Fruit fly (Drosophila melanogaster): ENCODE data around the gene mtrm.

The mtrm gene

dm6 chr3L:8449800-8450690, 37.2 kb downstream of the mtrm start, which contains the start of gene Gug (continued):
- TF ChIP-seq sob (GFP tag; IDR thresholded peaks at IDR 0.05) = peak; percentile 24; the same call in 1 of the 2 replicates
- no peak for TF ChIP-seq PHDP (tag; optimal IDR thresholded peaks at IDR 0.05)
- no peak for TF ChIP-seq CG16863 (GFP tag; optimal IDR thresholded peaks at IDR 0.05)
- TF ChIP-seq Atf6 (GFP tag; IDR thresholded peaks at IDR 0.05) = peak; percentile 12; the same call in 1 of the 2 replicates
- TF ChIP-seq NfI (GFP tag; optimal IDR thresholded peaks at IDR 0.05) = no peak
- TF ChIP-seq Mes4 (GFP tag; optimal IDR thresholded peaks at IDR 0.05) = no peak
- no peak for TF ChIP-seq az2 (GFP tag; optimal IDR thresholded peaks at IDR 0.05)
- TF ChIP-seq lmd (GFP tag; IDR thresholded peaks at IDR 0.05) = peak; percentile 19; the same call in 1 of the 2 replicates
- no peak for TF ChIP-seq gt (GFP tag; IDR thresholded peaks at IDR 0.05)
- TF ChIP-seq CG12236 (GFP tag; optimal IDR thresholded peaks at IDR 0.05) = no peak
- no peak for TF ChIP-seq Hmr (GFP tag; optimal IDR thresholded peaks at IDR 0.05)
- TF ChIP-seq gsb-n (tag; optimal IDR thresholded peaks at IDR 0.05) = no peak
- no peak for TF ChIP-seq CG10565 (GFP tag; optimal IDR thresholded peaks at IDR 0.05)
- TF ChIP-seq CG2875 (GFP tag; optimal IDR thresholded peaks at IDR 0.05) = no peak
- no peak for TF ChIP-seq wor (GFP tag; IDR thresholded peaks at IDR 0.05)
- peak; percentile 98 for TF ChIP-seq phol (tag; optimal IDR thresholded peaks at IDR 0.05)
- TF ChIP-seq CG34422 (GFP tag; IDR thresholded peaks at IDR 0.05) = peak; percentile 57; the same call in 2 of the 3 replicates
- no peak for TF ChIP-seq Lim3 (GFP tag; IDR thresholded peaks at IDR 0.05)
- TF ChIP-seq Dbx (GFP tag; IDR thresholded peaks at IDR 0.05) = peak; percentile 13; the same call in 1 of the 3 replicates
- TF ChIP-seq CG31365 (tag; optimal IDR thresholded peaks at IDR 0.05) = no peak
- TF ChIP-seq CG1529 (GFP tag; optimal IDR thresholded peaks at IDR 0.05) = no peak
- TF ChIP-seq bab2 (GFP tag; optimal IDR thresholded peaks at IDR 0.05) = no peak
- no peak for TF ChIP-seq CG2116 (GFP tag; optimal IDR thresholded peaks at IDR 0.05)
- TF ChIP-seq zen (tag; optimal IDR thresholded peaks at IDR 0.05) = peak; percentile 16
- TF ChIP-seq CG10959 (GFP tag; IDR thresholded peaks at IDR 0.05) = no peak
- no peak for TF ChIP-seq tna (GFP tag; IDR thresholded peaks at IDR 0.05; ENCODE audit: partially characterized antibody)
- no peak for TF ChIP-seq CG4328 (GFP tag; optimal IDR thresholded peaks at IDR 0.05)
- peak; percentile 34 for TF ChIP-seq CG33557 (GFP tag; optimal IDR thresholded peaks at IDR 0.05)
- TF ChIP-seq NC2α (GFP tag; optimal IDR thresholded peaks at IDR 0.05) = no peak
- TF ChIP-seq CG12155 (GFP tag; optimal IDR thresholded peaks at IDR 0.05) = no peak
- no peak for TF ChIP-seq so (GFP tag; IDR thresholded peaks at IDR 0.05)
- no peak for TF ChIP-seq esg (GFP tag; conservative IDR thresholded peaks at IDR 0.05)
- TF ChIP-seq CG17385 (GFP tag; optimal IDR thresholded peaks at IDR 0.05) = peak; percentile 96
- no peak for TF ChIP-seq CG7357 (GFP tag; IDR thresholded peaks at IDR 0.05)
- peak; percentile 86 for TF ChIP-seq YL-1 (GFP tag; optimal IDR thresholded peaks at IDR 0.05)
- no peak for TF ChIP-seq CG16815 (GFP tag; optimal IDR thresholded peaks at IDR 0.05)
- no peak for TF ChIP-seq CG14014 (GFP tag; IDR thresholded peaks at IDR 0.05)
- no peak for TF ChIP-seq Doc2 (GFP tag; IDR thresholded peaks at IDR 0.05)
- TF ChIP-seq CG4424 (GFP tag; optimal IDR thresholded peaks at IDR 0.05) = no peak
- no peak for TF ChIP-seq CG4854 (GFP tag; optimal IDR thresholded peaks at IDR 0.05)
- peak; percentile 84 for TF ChIP-seq CG15479 (GFP tag; optimal IDR thresholded peaks at IDR 0.05)
- TF ChIP-seq CG2199 (GFP tag; IDR thresholded peaks at IDR 0.05) = 0 out of 3 replicates have a peak, but pooled peaks have one; percentile 19
- TF ChIP-seq Side (GFP tag; optimal IDR thresholded peaks at IDR 0.05) = no peak
- no peak for TF ChIP-seq eyg (GFP tag; optimal IDR thresholded peaks at IDR 0.05)
- no peak; the same call in 2 of the 3 replicates for TF ChIP-seq dysf (GFP tag; IDR thresholded peaks at IDR 0.05)
- TF ChIP-seq nerfin-2 (GFP tag; IDR thresholded peaks at IDR 0.05; ENCODE audit: partially characterized antibody) = no peak
- 0 out of 3 replicates have a peak, but pooled peaks have one; percentile 5 for TF ChIP-seq Optix (GFP tag; IDR thresholded peaks at IDR 0.05)
- TF ChIP-seq CG30431 (GFP tag; optimal IDR thresholded peaks at IDR 0.05) = no peak
- peak; percentile 16; the same call in 1 of the 3 replicates for TF ChIP-seq ci (GFP tag; IDR thresholded peaks at IDR 0.05)
- TF ChIP-seq B-H1 (GFP tag; IDR thresholded peaks at IDR 0.05) = no peak
